Fruit fly (Drosophila melanogaster) whole organism: ENCODE data around the gene Hou.

Experiments used
- CG8478 ChIP-seq: fragments of >200 bp; optimal IDR thresholded peaks from 2 replicates; lab custom pipeline; 2018; ENCODE audit warnings: inconsistent platforms
- Dll ChIP-seq: fragments of >200 bp; optimal IDR thresholded peaks from 2 replicates; lab custom pipeline; 2017
- EcR ChIP-seq, 2 experiments: fragments of >200 bp; optimal IDR thresholded peaks; 2 replicates each; lab custom pipeline; 2017; ENCODE audit warnings: missing biosample characterization in 2 of 2, missing genetic modification characterization in 2 of 2, missing genetic modification reagents in 2 of 2
- pan ChIP-seq: fragments of >200 bp; optimal IDR thresholded peaks from 2 replicates; lab custom pipeline; 2017
- psq ChIP-seq: fragments of >200 bp; optimal IDR thresholded peaks from 2 replicates; lab custom pipeline; 2017
- usp ChIP-seq: fragments of >200 bp; optimal IDR thresholded peaks from 2 replicates; lab custom pipeline; 2017; ENCODE audit warnings: missing biosample characterization, missing genetic modification characterization, mixed read lengths

DNA sequence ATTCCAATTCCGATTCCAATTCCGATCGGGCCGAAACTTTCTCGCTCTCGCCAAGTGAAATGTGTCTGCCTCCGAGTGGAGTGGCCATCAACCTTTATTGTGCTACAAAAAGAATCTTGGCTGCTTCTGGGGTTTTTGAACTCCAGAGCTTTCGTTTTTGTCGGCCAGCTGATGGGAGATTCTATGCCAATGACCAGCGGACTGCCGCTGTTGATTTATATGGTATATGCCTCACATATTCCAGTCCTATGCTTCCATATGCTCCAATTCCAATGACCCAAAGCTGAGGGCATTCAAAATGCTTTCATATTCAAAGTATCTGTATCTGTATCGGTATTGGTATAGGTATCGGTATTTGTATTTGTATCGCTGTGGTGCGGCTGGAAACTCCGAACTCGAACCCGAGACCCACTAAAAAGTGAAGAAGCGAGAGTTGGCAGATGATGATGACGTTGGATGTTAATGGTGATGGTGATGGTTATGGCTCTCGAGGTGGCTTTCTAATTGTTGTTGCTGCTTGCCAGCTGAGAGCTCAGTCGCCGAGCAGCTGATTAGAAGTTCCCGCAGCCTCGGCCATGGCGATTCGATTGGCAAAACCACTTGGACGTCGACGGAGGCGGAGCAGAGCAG is 22.8 kb upstream of the Hou start:
- TF ChIP-seq usp (GFP tag; lab: Kevin White, UChicago) (no peak), EcR (GFP tag; optimal IDR thresholded peaks at IDR 0.05; lab: Kevin White, UChicago) (no peak), psq (no peak), CG8478 (lab: Kevin White, UChicago) (no peak), pan (lab: Kevin White, UChicago) (no peak), Dll (no peak)
